Worm (Caenorhabditis elegans) whole organism, L1 larva: ENCODE results near the gene ZK185.3.

ENCODE experiments used
- egl-27 ChIP-seq, 2 experiments: fragments of 150-350 bp in 1 of 2; sonication (generic microtip); optimal IDR thresholded peaks; 3 replicates each; lab custom pipeline; 2017 to 2018; ENCODE audit warnings: missing biosample characterization in 2 of 2, missing genetic modification characterization in 2 of 2, missing genetic modification reagents in 2 of 2
- lin-14 ChIP-seq: fragments of 200-800 bp; sonication (Bioruptor generic); optimal IDR thresholded peaks from 2 replicates; lab custom pipeline; 2018; ENCODE audit warnings: mild to moderate bottlenecking, missing genetic modification characterization, moderate library complexity, missing compliant biosample characterization
- mdl-1 ChIP-seq, 2 experiments: fragments of 150-350 bp; optimal IDR thresholded peaks; 2 replicates each; lab custom pipeline; 2014 to 2017; ENCODE audit warnings: missing biosample characterization in 2 of 2, missing genetic modification characterization in 2 of 2, inconsistent platforms in 1 of 2
- nhr-76 ChIP-seq: sonication (generic microtip); optimal IDR thresholded peaks from 2 replicates; lab custom pipeline; 2017; ENCODE audit warnings: missing biosample characterization, missing genetic modification characterization
- nhr-77 ChIP-seq: fragments of 150-350 bp; optimal IDR thresholded peaks from 2 replicates; lab custom pipeline; 2014; ENCODE audit warnings: missing biosample characterization, missing genetic modification characterization
- pqm-1 ChIP-seq: sonication (generic microtip); optimal IDR thresholded peaks from 3 replicates; lab custom pipeline; 2017; ENCODE audit warnings: missing biosample characterization, missing genetic modification characterization
- snpc-4 ChIP-seq: fragments of 150-350 bp; optimal IDR thresholded peaks from 2 replicates; lab custom pipeline; 2014; ENCODE audit warnings: missing biosample characterization, missing genetic modification characterization
- tbx-2 ChIP-seq: sonication (generic microtip); optimal IDR thresholded peaks from 2 replicates; lab custom pipeline; 2016; ENCODE audit warnings: missing genetic modification characterization, missing compliant biosample characterization
- tlp-1 ChIP-seq: fragments of 150-350 bp; optimal IDR thresholded peaks from 2 replicates; lab custom pipeline; 2014; ENCODE audit warnings: missing biosample characterization, missing genetic modification characterization
- unc-98 ChIP-seq: fragments of 200-800 bp; sonication (Bioruptor generic); IDR thresholded peaks from 2 replicates; pipeline ENCODE4 v1.3.6; 2022; ENCODE audit warnings: missing genetic modification characterization, missing compliant biosample characterization
- zag-1 ChIP-seq: fragments of 150-350 bp; optimal IDR thresholded peaks from 2 replicates; lab custom pipeline; 2014; ENCODE audit warnings: missing biosample characterization, missing genetic modification characterization

ce11 chrIV:4484555-4484954, 45.7 kb downstream of the ZK185.3 start:
- TF ChIP-seq mdl-1 (tag; optimal IDR thresholded peaks at IDR 0.05; lab: Kevin White, UChicago) (no peak), tbx-2 (no peak), egl-27 (tag; optimal IDR thresholded peaks at IDR 0.05; lab: Kevin White, UChicago) (no peak), unc-98 (no peak), snpc-4 (tag; lab: Kevin White, UChicago) (no peak), nhr-76 (no peak), tlp-1 (no peak), zag-1 (tag; lab: Kevin White, UChicago) (no peak), pqm-1 (no peak), lin-14 (GFP tag; lab: Kevin White, UChicago) (peak; percentile 34), nhr-77 (tag; lab: Kevin White, UChicago) (no peak)
